Worm (Caenorhabditis elegans) whole organism, mixed stage, embryonic: ENCODE results near the gene clec-66.

Experiments used
- lin-13 ChIP-seq: fragments of 150-350 bp; optimal IDR thresholded peaks from 2 replicates; lab custom pipeline; 2014; ENCODE audit warnings: missing biosample characterization, missing genetic modification characterization
- nhr-237 ChIP-seq: fragments of 150-350 bp; optimal IDR thresholded peaks from 2 replicates; lab custom pipeline; 2014; ENCODE audit warnings: missing biosample characterization, missing genetic modification characterization
- pha-4 ChIP-seq: fragments of 150-350 bp; optimal IDR thresholded peaks from 2 replicates; lab custom pipeline; 2018; ENCODE audit warnings: missing biosample characterization, missing genetic modification reagents, missing genetic modification characterization
- snpc-4 ChIP-seq: fragments of 150-350 bp; optimal IDR thresholded peaks from 2 replicates; lab custom pipeline; 2014; ENCODE audit warnings: missing biosample characterization, missing genetic modification characterization
- sptf-1 ChIP-seq: sonication (generic microtip); optimal IDR thresholded peaks from 2 replicates; lab custom pipeline; 2017; ENCODE audit warnings: mild to moderate bottlenecking, missing genetic modification characterization, moderate library complexity, missing compliant biosample characterization
- unc-39 ChIP-seq: fragments of 150-350 bp; optimal IDR thresholded peaks from 2 replicates; lab custom pipeline; 2014; ENCODE audit warnings: missing biosample characterization, missing genetic modification characterization
- unc-62 ChIP-seq: fragments of 150-350 bp; optimal IDR thresholded peaks from 2 replicates; lab custom pipeline; 2014; ENCODE audit warnings: missing biosample characterization, missing genetic modification reagents, missing genetic modification characterization
- zip-8 ChIP-seq: fragments of 150-350 bp; optimal IDR thresholded peaks from 2 replicates; lab custom pipeline; 2014; ENCODE audit warnings: missing biosample characterization, missing genetic modification characterization
- ztf-11 ChIP-seq: fragments of 150-350 bp; optimal IDR thresholded peaks from 2 replicates; lab custom pipeline; 2014; ENCODE audit warnings: missing biosample characterization, missing genetic modification characterization

DNA sequence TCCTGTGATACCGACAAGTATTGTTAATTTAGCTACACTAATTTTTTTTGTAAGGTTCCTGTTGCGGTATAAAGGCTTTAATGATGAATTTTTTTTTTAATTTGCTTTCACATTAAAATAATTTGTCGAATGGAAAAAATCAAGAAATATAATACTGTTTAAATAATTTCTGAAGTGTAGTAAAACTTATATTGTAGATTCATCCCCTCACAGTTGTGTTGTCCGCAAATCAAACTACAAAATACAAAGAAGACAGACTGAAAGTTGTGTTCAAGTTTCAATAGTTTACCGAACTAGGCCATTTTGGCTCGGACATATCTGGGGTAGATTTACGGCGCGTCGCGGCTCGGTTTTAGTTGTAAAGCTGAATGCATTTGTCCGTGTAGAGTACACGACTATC is 6.8 kb upstream of the clec-66 start:
- TF ChIP-seq ztf-11 (tag; lab: Kevin White, UChicago) (no peak), zip-8 (tag; lab: Kevin White, UChicago) (no peak), lin-13 (no peak), snpc-4 (tag; lab: Kevin White, UChicago) (no peak), unc-62 (GFP tag; lab: Kevin White, UChicago) (no peak), nhr-237 (tag; lab: Kevin White, UChicago) (no peak), sptf-1 (no peak), unc-39 (tag; lab: Kevin White, UChicago) (no peak), pha-4 (tag; lab: Kevin White, UChicago) (no peak)
